Worm (Caenorhabditis elegans) whole organism, late embryonic: Measurements from ENCODE around the gene chil-6.

Experiments
- ama-1 ChIP-seq: fragments of 150-350 bp; optimal IDR thresholded peaks from 2 replicates; lab custom pipeline; 2014
- ceh-6 ChIP-seq: fragments of 200-800 bp; sonication (Bioruptor generic); optimal IDR thresholded peaks from 2 replicates; lab custom pipeline; 2018; ENCODE audit warnings: mild to moderate bottlenecking, missing genetic modification characterization, missing compliant biosample characterization
- elt-2 ChIP-seq: sonication (generic microtip); optimal IDR thresholded peaks from 2 replicates; lab custom pipeline; 2016; ENCODE audit warnings: missing genetic modification reagents, missing genetic modification characterization, missing compliant biosample characterization
- eyg-1 ChIP-seq: sonication (generic microtip); optimal IDR thresholded peaks from 2 replicates; lab custom pipeline; 2016; ENCODE audit warnings: missing genotype, missing genetic modification characterization, missing compliant biosample characterization
- fax-1 ChIP-seq: sonication (generic microtip); optimal IDR thresholded peaks from 2 replicates; lab custom pipeline; 2016; ENCODE audit warnings: missing genotype, missing genetic modification characterization, missing compliant biosample characterization
- nhr-11 ChIP-seq: fragments of 150-350 bp; optimal IDR thresholded peaks from 2 replicates; lab custom pipeline; 2014; ENCODE audit warnings: missing biosample characterization, missing genetic modification characterization
- pha-4 ChIP-seq: fragments of 150-350 bp; optimal IDR thresholded peaks from 2 replicates; lab custom pipeline; 2018; ENCODE audit warnings: missing biosample characterization, missing genetic modification reagents, missing genetic modification characterization
- syd-9 ChIP-seq: sonication (generic microtip); optimal IDR thresholded peaks from 2 replicates; lab custom pipeline; 2016; ENCODE audit warnings: mild to moderate bottlenecking, missing genetic modification characterization, moderate library complexity, missing compliant biosample characterization

DNA sequence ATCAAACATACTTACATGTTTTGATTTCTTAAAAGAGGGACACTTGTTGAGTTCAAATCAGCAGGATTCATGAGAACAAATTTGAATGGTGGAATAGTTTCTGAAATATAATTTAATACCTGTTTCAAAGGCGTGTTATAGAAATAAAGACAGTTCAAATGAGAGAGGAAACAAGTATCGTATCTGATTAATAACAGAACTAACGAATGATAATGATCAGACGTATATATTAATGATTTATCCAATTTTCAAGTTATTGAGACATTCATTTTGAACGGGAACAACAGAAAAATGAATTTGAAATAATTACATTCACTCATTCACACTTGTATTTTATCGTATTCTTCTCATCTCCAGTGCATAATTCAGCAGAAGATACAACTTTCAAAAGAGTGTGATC, 2.1 kb downstream of the chil-6 start, which contains the start of gene chil-4:
- TF ChIP-seq ama-1 (lab: Kevin White, UChicago) (no peak), fax-1 (tag; lab: Kevin White, UChicago) (no peak), elt-2 (tag; lab: Kevin White, UChicago) (no peak), eyg-1 (no peak), nhr-11 (no peak), pha-4 (tag; lab: Kevin White, UChicago) (no peak), ceh-6 (GFP tag; lab: Kevin White, UChicago) (no peak), syd-9 (no peak)
